Fruit fly (Drosophila melanogaster): ENCODE results near the gene Abp1.

DNA sequence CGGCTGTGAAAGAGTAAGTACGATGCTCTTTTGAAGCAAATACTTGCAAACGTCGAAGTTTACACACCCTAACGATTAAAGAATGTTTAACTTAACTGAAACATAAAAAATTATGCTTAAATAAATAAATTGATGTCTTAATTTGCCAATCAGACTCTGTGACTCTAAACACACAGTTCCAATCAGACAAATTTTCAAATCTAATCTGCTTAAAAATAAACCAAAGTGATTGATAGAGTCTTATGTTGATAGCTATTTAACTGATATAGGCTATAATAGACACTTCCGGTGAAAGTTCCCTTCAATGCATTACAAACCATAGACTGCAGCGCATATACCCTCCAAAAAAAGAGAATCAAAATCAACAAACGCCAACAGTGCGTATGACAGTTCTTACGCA lies 34.5 kb downstream of the Abp1 start:
- TF ChIP-seq cic (GFP tag; optimal IDR thresholded peaks at IDR 0.05) = no peak
- TF ChIP-seq CG11617 (GFP tag; optimal IDR thresholded peaks at IDR 0.05) = no peak
- TF ChIP-seq cnc (optimal IDR thresholded peaks at IDR 0.05) = no peak
- no peak for TF ChIP-seq CG14711 (tag; optimal IDR thresholded peaks at IDR 0.05)
- no peak for TF ChIP-seq CG7045 (GFP tag; optimal IDR thresholded peaks at IDR 0.05)
- TF ChIP-seq kay (GFP tag; ENCODE audit: borderline replicate concordance) = no peak
- TF ChIP-seq bab1 (GFP tag; optimal IDR thresholded peaks at IDR 0.05) = no peak
- no peak for TF ChIP-seq Hr96 (GFP tag; optimal IDR thresholded peaks at IDR 0.05)
- TF ChIP-seq Mnt (GFP tag; optimal IDR thresholded peaks at IDR 0.05) = no peak
- TF ChIP-seq CG33017 (tag; optimal IDR thresholded peaks at IDR 0.05) = no peak
- no peak for TF ChIP-seq Crg-1 (GFP tag; optimal IDR thresholded peaks at IDR 0.05)

Measured in whole organism, adult.